Worm (Caenorhabditis elegans) whole organism, L1 larva: Measurements from ENCODE around the gene dmsr-8.

Source experiments
- C04F5.9 ChIP-seq: sonication (generic microtip); optimal IDR thresholded peaks from 2 replicates; lab custom pipeline; 2016; ENCODE audit warnings: missing genetic modification characterization, missing compliant biosample characterization
- C34B4.2 ChIP-seq: sonication (generic microtip); optimal IDR thresholded peaks from 2 replicates; lab custom pipeline; 2017; ENCODE audit warnings: mild to moderate bottlenecking, missing genetic modification characterization, missing compliant biosample characterization
- ama-1 ChIP-seq: fragments of 150-350 bp; optimal IDR thresholded peaks from 2 replicates; lab custom pipeline; 2014
- ceh-63 ChIP-seq: fragments of 200-800 bp; sonication (Bioruptor generic); optimal IDR thresholded peaks from 2 replicates; lab custom pipeline; 2018; ENCODE audit warnings: mild to moderate bottlenecking, missing genetic modification characterization, missing compliant biosample characterization
- ceh-90 ChIP-seq: sonication (generic microtip); optimal IDR thresholded peaks from 2 replicates; lab custom pipeline; 2016; ENCODE audit warnings: missing genetic modification characterization, missing compliant biosample characterization
- dpl-1 ChIP-seq, 3 experiments: fragments of 150-350 bp in 2 of 3; sonication (generic microtip) in 1 of 3; optimal IDR thresholded peaks; 2 replicates each; lab custom pipeline; 2014 to 2017; ENCODE audit warnings: missing biosample characterization in 3 of 3, missing genetic modification characterization in 3 of 3, missing genetic modification reagents in 3 of 3
- efl-3 ChIP-seq: fragments of 200-800 bp; sonication (Bioruptor generic); optimal IDR thresholded peaks from 2 replicates; lab custom pipeline; 2018; ENCODE audit warnings: mild to moderate bottlenecking, missing genetic modification characterization, missing compliant biosample characterization
- egl-27 ChIP-seq, 2 experiments: fragments of 150-350 bp in 1 of 2; sonication (generic microtip); optimal IDR thresholded peaks; 3 replicates each; lab custom pipeline; 2017 to 2018; ENCODE audit warnings: missing biosample characterization in 2 of 2, missing genetic modification characterization in 2 of 2, missing genetic modification reagents in 2 of 2
- elt-2 ChIP-seq: sonication (generic microtip); optimal IDR thresholded peaks from 2 replicates; lab custom pipeline; 2016; ENCODE audit warnings: missing genetic modification characterization, mild to moderate bottlenecking, inconsistent platforms, missing compliant biosample characterization, missing genetic modification reagents
- elt-3 ChIP-seq, 6 experiments: fragments of 150-350 bp in 1 of 6; sonication (generic microtip); optimal IDR thresholded peaks; 2 replicates each; lab custom pipeline; 2017 to 2018; ENCODE audit warnings: missing biosample characterization in 6 of 6, missing genetic modification characterization in 6 of 6, inconsistent platforms in 1 of 6
- fos-1 ChIP-seq: fragments of 150-350 bp; optimal IDR thresholded peaks from 2 replicates; lab custom pipeline; 2014; ENCODE audit warnings: missing biosample characterization, missing genetic modification characterization
- grh-1 ChIP-seq: fragments of 200-800 bp; sonication (Bioruptor generic); IDR thresholded peaks from 2 replicates; pipeline ENCODE4 v1.3.6; 2022; ENCODE audit warnings: missing genetic modification reagents, missing genetic modification characterization, missing compliant biosample characterization
- hlh-4 ChIP-seq: sonication (generic microtip); optimal IDR thresholded peaks from 2 replicates; lab custom pipeline; 2016; ENCODE audit warnings: mild to moderate bottlenecking, missing genetic modification characterization, missing compliant biosample characterization
- irx-1 ChIP-seq: sonication (generic microtip); optimal IDR thresholded peaks from 2 replicates; lab custom pipeline; 2016; ENCODE audit warnings: missing genetic modification characterization, missing compliant biosample characterization
- isw-1 ChIP-seq: fragments of 200-800 bp; sonication (Bioruptor generic); IDR thresholded peaks from 2 replicates; pipeline ENCODE4 v1.3.6; 2022; ENCODE audit warnings: missing genetic modification characterization, missing compliant biosample characterization
- jun-1 ChIP-seq: fragments of 150-350 bp; optimal IDR thresholded peaks from 2 replicates; lab custom pipeline; 2014; ENCODE audit warnings: missing biosample characterization, missing genetic modification reagents, missing genetic modification characterization
- lin-15B ChIP-seq: fragments of 150-350 bp; sonication (generic microtip); optimal IDR thresholded peaks from 3 replicates; lab custom pipeline; 2014; ENCODE audit warnings: missing biosample characterization, missing genetic modification characterization
- lin-35 ChIP-seq, 2 experiments: fragments of 150-350 bp; optimal IDR thresholded peaks; 2 replicates each; lab custom pipeline; 2014; ENCODE audit warnings: missing biosample characterization in 2 of 2, missing genetic modification characterization in 2 of 2, missing genetic modification reagents in 2 of 2
- lin-39 ChIP-seq: fragments of 150-350 bp; optimal IDR thresholded peaks from 2 replicates; lab custom pipeline; 2014; ENCODE audit warnings: missing biosample characterization, missing genetic modification reagents, missing genetic modification characterization
- mab-9 ChIP-seq: fragments of 200-800 bp; sonication (Bioruptor generic); IDR thresholded peaks from 2 replicates; pipeline ENCODE4 v1.3.6; 2022; ENCODE audit warnings: missing genetic modification reagents, missing genetic modification characterization, missing compliant biosample characterization
- nhr-11 ChIP-seq: fragments of 150-350 bp; optimal IDR thresholded peaks from 2 replicates; lab custom pipeline; 2014; ENCODE audit warnings: missing biosample characterization, missing genetic modification characterization
- nhr-19 ChIP-seq: fragments of 200-800 bp; sonication (Bioruptor generic); conservative IDR thresholded peaks from 2 replicates; pipeline ENCODE4 v1.3.6; 2022; ENCODE audit warnings: missing genetic modification characterization, missing compliant biosample characterization
- nhr-237 ChIP-seq: fragments of 150-350 bp; optimal IDR thresholded peaks from 2 replicates; lab custom pipeline; 2014; ENCODE audit warnings: missing biosample characterization, missing genetic modification characterization
- nhr-47 ChIP-seq: sonication (generic microtip); optimal IDR thresholded peaks from 2 replicates; lab custom pipeline; 2016; ENCODE audit warnings: mild to moderate bottlenecking, missing genetic modification characterization, moderate library complexity, missing compliant biosample characterization
- nhr-71 ChIP-seq: sonication (generic microtip); optimal IDR thresholded peaks from 2 replicates; lab custom pipeline; 2016; ENCODE audit warnings: mild to moderate bottlenecking, missing genetic modification characterization, moderate library complexity, missing compliant biosample characterization
- nhr-84 ChIP-seq: sonication (generic microtip); optimal IDR thresholded peaks from 2 replicates; lab custom pipeline; 2017; ENCODE audit warnings: missing biosample characterization, missing genetic modification characterization
- nhr-85 ChIP-seq: sonication (generic microtip); peaks from one replicate; lab custom pipeline; 2016; ENCODE audit warnings: missing genetic modification characterization, inconsistent platforms, missing compliant biosample characterization
- nhr-90 ChIP-seq: sonication (generic microtip); optimal IDR thresholded peaks from 2 replicates; lab custom pipeline; 2016; ENCODE audit warnings: mild to moderate bottlenecking, missing genetic modification characterization, missing compliant biosample characterization; ENCODE audit not compliant: poor library complexity
- pqm-1 ChIP-seq: sonication (generic microtip); optimal IDR thresholded peaks from 3 replicates; lab custom pipeline; 2017; ENCODE audit warnings: missing biosample characterization, missing genetic modification characterization
- rnt-1 ChIP-seq: sonication (generic microtip); optimal IDR thresholded peaks from 2 replicates; lab custom pipeline; 2016; ENCODE audit warnings: mild to moderate bottlenecking, missing genetic modification characterization, moderate library complexity, missing compliant biosample characterization
- sox-4 ChIP-seq: sonication (generic microtip); optimal IDR thresholded peaks from 2 replicates; lab custom pipeline; 2016; ENCODE audit warnings: missing genetic modification characterization, missing compliant biosample characterization
- unc-130 ChIP-seq: fragments of 150-350 bp; optimal IDR thresholded peaks from 2 replicates; lab custom pipeline; 2017; ENCODE audit warnings: missing biosample characterization, missing genetic modification characterization, inconsistent platforms
- unc-62 ChIP-seq: fragments of 150-350 bp; optimal IDR thresholded peaks from 2 replicates; lab custom pipeline; 2014; ENCODE audit warnings: missing biosample characterization, missing genetic modification reagents, missing genetic modification characterization
- unc-98 ChIP-seq: fragments of 200-800 bp; sonication (Bioruptor generic); IDR thresholded peaks from 2 replicates; pipeline ENCODE4 v1.3.6; 2022; ENCODE audit warnings: missing genetic modification characterization, missing compliant biosample characterization
- vab-15 ChIP-seq: sonication (generic microtip); optimal IDR thresholded peaks from 2 replicates; lab custom pipeline; 2017; ENCODE audit warnings: missing genotype, mild to moderate bottlenecking, missing genetic modification characterization, missing compliant biosample characterization
- zag-1 ChIP-seq: fragments of 150-350 bp; optimal IDR thresholded peaks from 2 replicates; lab custom pipeline; 2014; ENCODE audit warnings: missing biosample characterization, missing genetic modification characterization

dmsr-8 gene

DNA sequence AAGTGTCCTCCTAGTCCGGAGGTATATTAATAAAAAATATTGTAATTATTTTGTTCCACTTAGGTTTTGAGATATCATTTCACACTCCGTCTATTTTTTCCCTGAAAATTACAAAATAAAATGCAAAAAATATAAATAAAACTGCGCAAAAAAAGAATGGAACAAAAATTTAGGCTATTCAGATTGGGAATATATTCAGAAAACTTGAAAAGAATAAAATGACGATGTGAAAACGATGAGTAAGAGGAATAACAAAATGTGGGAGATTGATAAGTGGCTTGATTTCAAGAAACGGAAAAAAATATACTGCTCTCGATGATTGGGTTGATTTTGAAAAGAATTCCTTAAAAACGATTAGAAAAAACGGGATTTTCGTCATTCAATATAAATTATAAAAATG is at the start of gene dmsr-8:
dmsr-8 (minus strand) TSS at position 101 of the 400 bp plus-strand sequence.
- TF ChIP-seq jun-1 (tag; lab: Kevin White, UChicago) (no peak), zag-1 (tag; lab: Kevin White, UChicago) (no peak), nhr-84 (tag; lab: Kevin White, UChicago) (no peak), unc-130 (tag; lab: Kevin White, UChicago) (no peak), hlh-4 (tag; lab: Kevin White, UChicago) (no peak), sox-4 (tag; lab: Kevin White, UChicago) (no peak), nhr-71 (tag; lab: Kevin White, UChicago) (no peak), ama-1 (lab: Kevin White, UChicago) (no peak)

DNA sequence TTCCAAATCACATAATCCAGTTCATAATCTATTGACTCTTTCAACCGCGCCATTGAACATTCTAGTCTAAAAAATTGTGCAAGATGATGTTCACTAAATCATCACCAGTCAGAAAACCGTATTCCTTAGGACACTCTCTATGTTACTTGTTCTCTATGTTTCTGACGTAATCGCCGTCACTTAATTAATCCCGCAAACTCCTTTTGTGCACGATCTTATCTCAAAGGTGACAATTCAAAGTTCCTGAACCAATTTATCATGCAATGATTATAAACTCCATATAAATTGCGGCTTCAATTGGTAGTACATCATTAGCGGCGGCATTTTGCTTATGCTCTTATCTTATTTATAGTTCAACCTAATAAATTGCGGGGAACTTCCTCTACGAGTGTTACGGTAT is 48.6 kb upstream of the dmsr-8 start:
- no peak for TF ChIP-seq unc-98 (GFP tag; lab: Robert Waterston, UW)
- peak; percentile 52 for TF ChIP-seq elt-2

DNA sequence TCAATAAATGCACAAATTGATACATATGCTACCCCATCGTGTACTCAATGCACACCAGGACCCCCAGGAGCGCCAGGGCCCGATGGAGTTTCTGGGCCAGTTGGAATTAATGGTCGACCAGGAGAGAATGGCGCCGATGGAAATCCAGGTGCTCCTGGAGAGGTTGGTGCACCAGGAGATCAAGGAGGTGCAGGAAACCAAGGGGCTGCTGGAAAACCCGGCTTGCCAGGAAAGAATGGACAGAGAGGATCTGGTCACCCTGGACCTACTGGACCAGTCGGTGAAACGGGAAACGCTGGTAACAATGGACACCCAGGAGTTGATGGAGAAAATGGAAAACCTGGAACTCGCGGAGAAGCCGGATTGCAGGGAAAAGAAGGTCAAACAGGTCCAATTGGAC is 47.5 kb upstream of the dmsr-8 start:
- TF ChIP-seq mab-9 (GFP tag; lab: Robert Waterston, UW) (no peak), dpl-1 (GFP tag; optimal IDR thresholded peaks at IDR 0.05; lab: Kevin White, UChicago) (no peak), fos-1 (no peak), nhr-19 (GFP tag; lab: Robert Waterston, UW) (no peak), egl-27 (tag; optimal IDR thresholded peaks at IDR 0.05; lab: Kevin White, UChicago) (no peak), nhr-11 (tag; lab: Kevin White, UChicago) (no peak), nhr-85 (tag; lab: Kevin White, UChicago) (no peak), pqm-1 (tag; lab: Kevin White, UChicago) (no peak), lin-39 (tag; lab: Kevin White, UChicago) (no peak), vab-15 (tag; lab: Kevin White, UChicago) (no peak), lin-35 (GFP tag; optimal IDR thresholded peaks at IDR 0.05; lab: Kevin White, UChicago) (no peak), efl-3 (GFP tag; lab: Kevin White, UChicago) (no peak), nhr-47 (no peak), isw-1 (GFP tag; lab: Robert Waterston, UW) (no peak), C04F5.9 (tag; lab: Kevin White, UChicago) (no peak), grh-1 (GFP tag; lab: Robert Waterston, UW) (no peak)

DNA sequence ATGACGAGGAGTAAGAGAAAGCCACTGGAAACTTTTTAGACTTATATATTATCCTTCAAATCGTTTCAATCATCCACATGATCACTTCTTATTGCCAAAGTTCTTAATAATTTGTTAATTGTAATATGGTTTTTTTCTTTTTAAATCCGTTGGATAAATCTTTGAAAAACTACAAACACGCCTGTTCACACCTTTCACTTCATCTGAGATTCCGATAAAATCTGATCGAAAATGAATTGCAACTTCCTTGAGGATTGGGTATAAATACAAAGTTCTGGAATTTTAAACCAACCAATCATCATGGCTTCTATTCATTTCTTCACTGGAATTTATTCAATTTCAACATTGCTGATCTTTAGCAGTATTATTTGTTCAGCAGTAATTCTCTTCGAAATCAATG is 46.5 kb upstream of the dmsr-8 start, which contains the start of gene col-152:
col-152 (plus strand) TSS at position 301 of the 400 bp plus-strand sequence.
- no peak for TF ChIP-seq nhr-71 (tag; lab: Kevin White, UChicago)
- TF ChIP-seq lin-15B (tag; lab: Kevin White, UChicago), result no peak
- TF ChIP-seq rnt-1 (tag; lab: Kevin White, UChicago), result no peak
- TF ChIP-seq irx-1, result no peak
- no peak for TF ChIP-seq ceh-63 (GFP tag; lab: Kevin White, UChicago)
- TF ChIP-seq nhr-90 (tag; lab: Kevin White, UChicago), result no peak
- TF ChIP-seq sox-4 (tag; lab: Kevin White, UChicago), result no peak
- no peak for TF ChIP-seq nhr-237 (tag; lab: Kevin White, UChicago)
- TF ChIP-seq zag-1 (tag; lab: Kevin White, UChicago), result no peak
- TF ChIP-seq ceh-90 (tag; lab: Kevin White, UChicago), result no peak
- no peak for TF ChIP-seq jun-1 (tag; lab: Kevin White, UChicago)
- no peak for TF ChIP-seq C34B4.2
- TF ChIP-seq hlh-4 (tag; lab: Kevin White, UChicago), result no peak
- no peak for TF ChIP-seq elt-3 (tag; optimal IDR thresholded peaks at IDR 0.05; lab: Kevin White, UChicago)
- no peak for TF ChIP-seq unc-62 (GFP tag; lab: Kevin White, UChicago)
